Worm (Caenorhabditis elegans) whole organism, L4 larva: ENCODE data around the gene spp-24.

Experiments used
- ama-1 ChIP-seq: fragments of 150-350 bp; optimal IDR thresholded peaks from 2 replicates; lab custom pipeline; 2014; ENCODE audit warnings: inconsistent platforms, mixed read lengths
- ceh-82 ChIP-seq: sonication (generic microtip); optimal IDR thresholded peaks from 2 replicates; lab custom pipeline; 2017; ENCODE audit warnings: missing biosample characterization, missing genetic modification characterization
- egl-43 ChIP-seq: fragments of 200-800 bp; sonication (Bioruptor generic); IDR thresholded peaks from 2 replicates; pipeline ENCODE4 v1.3.6; 2022; ENCODE audit warnings: missing genetic modification reagents, missing genetic modification characterization, missing compliant biosample characterization
- lin-39 ChIP-seq: fragments of 150-350 bp; optimal IDR thresholded peaks from 2 replicates; lab custom pipeline; 2014; ENCODE audit warnings: missing biosample characterization, missing genetic modification reagents, missing genetic modification characterization
- lsy-2 ChIP-seq, 2 experiments: fragments of 150-350 bp in 1 of 2; sonication (generic microtip) in 1 of 2; optimal IDR thresholded peaks; 2 replicates each; lab custom pipeline; 2014 to 2017; ENCODE audit warnings: missing biosample characterization in 2 of 2, missing genetic modification characterization in 2 of 2
- nhr-10 ChIP-seq: fragments of 150-350 bp; optimal IDR thresholded peaks from 2 replicates; lab custom pipeline; 2014; ENCODE audit warnings: missing biosample characterization, missing genetic modification characterization
- nhr-28 ChIP-seq: fragments of 150-350 bp; optimal IDR thresholded peaks from 2 replicates; lab custom pipeline; 2014; ENCODE audit warnings: missing biosample characterization, missing genetic modification characterization
- nhr-6 ChIP-seq: fragments of 150-350 bp; optimal IDR thresholded peaks from 2 replicates; lab custom pipeline; 2014; ENCODE audit warnings: missing biosample characterization, missing genetic modification characterization
- php-3 ChIP-seq: fragments of 200-800 bp; sonication (Bioruptor generic); IDR thresholded peaks from 2 replicates; pipeline ENCODE4 v1.3.6; 2022; ENCODE audit warnings: missing genetic modification reagents, missing genetic modification characterization, missing compliant biosample characterization
- snpc-4 ChIP-seq: fragments of 150-350 bp; optimal IDR thresholded peaks from 2 replicates; lab custom pipeline; 2014; ENCODE audit warnings: missing biosample characterization, missing genetic modification characterization
- unc-130 ChIP-seq: sonication (generic microtip); optimal IDR thresholded peaks from 2 replicates; lab custom pipeline; 2016; ENCODE audit warnings: missing genetic modification reagents, missing genetic modification characterization, missing compliant biosample characterization
- unc-39 ChIP-seq: sonication (generic microtip); optimal IDR thresholded peaks from 2 replicates; lab custom pipeline; 2017; ENCODE audit warnings: missing biosample characterization, missing genetic modification characterization
- unc-62 ChIP-seq, 3 experiments: fragments of 150-350 bp in 1 of 3; sonication (generic microtip); optimal IDR thresholded peaks in 2 of 3; peaks in 1 of 3; 1 replicate in 1 of 3; 2 replicates in 2 of 3; lab custom pipeline; 2014 to 2017; ENCODE audit warnings: missing biosample characterization in 3 of 3, missing genetic modification characterization in 3 of 3, missing genetic modification reagents in 3 of 3, missing genotype in 1 of 3
- zag-1 ChIP-seq: fragments of 150-350 bp; optimal IDR thresholded peaks from 2 replicates; lab custom pipeline; 2014; ENCODE audit warnings: missing biosample characterization, missing genetic modification characterization

DNA sequence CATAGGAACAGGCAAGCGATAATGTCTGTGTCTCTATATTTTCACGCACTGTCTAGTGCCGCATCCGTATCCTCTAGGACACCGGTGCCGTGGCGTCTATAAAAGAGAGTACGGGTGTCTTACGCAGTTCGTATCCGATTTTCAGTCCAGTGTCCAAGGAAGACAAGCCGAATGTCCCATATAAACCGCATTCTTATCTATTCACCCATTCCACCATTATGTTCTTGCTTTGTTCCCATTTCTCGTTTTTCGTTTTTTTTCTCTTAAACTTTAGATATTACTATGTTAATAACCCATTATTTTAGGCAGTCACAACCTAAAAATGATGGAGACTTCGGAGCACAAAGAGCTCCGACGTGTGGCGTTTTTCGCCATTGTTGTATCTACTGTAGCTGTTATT lies 16.3 kb downstream of the spp-24 start, which contains the start of gene sqt-2:
- TF ChIP-seq zag-1 = no peak
- no peak for TF ChIP-seq snpc-4 (tag; lab: Kevin White, UChicago)
- TF ChIP-seq unc-130 = no peak
- TF ChIP-seq lin-39 (tag; lab: Kevin White, UChicago) = no peak
- no peak for TF ChIP-seq ceh-82 (tag; lab: Kevin White, UChicago)
- TF ChIP-seq unc-39 (tag; lab: Kevin White, UChicago) = no peak
- TF ChIP-seq lsy-2 (tag; optimal IDR thresholded peaks at IDR 0.05; lab: Kevin White, UChicago) = no peak
- TF ChIP-seq nhr-6 (tag; lab: Kevin White, UChicago) = no peak
- no peak for TF ChIP-seq unc-62 (GFP tag; optimal IDR thresholded peaks at IDR 0.05 in 1 of 2; lab: Kevin White, UChicago)
- no peak for TF ChIP-seq unc-62 (tag; optimal IDR thresholded peaks at IDR 0.05; lab: Kevin White, UChicago)
- no peak for TF ChIP-seq egl-43 (GFP tag; lab: Robert Waterston, UW)
- no peak for TF ChIP-seq nhr-28
- no peak for TF ChIP-seq nhr-10 (tag; lab: Kevin White, UChicago)
- no peak for TF ChIP-seq ama-1 (lab: Kevin White, UChicago)
- TF ChIP-seq php-3 (GFP tag; lab: Robert Waterston, UW) = no peak
